Fruit fly (Drosophila melanogaster) whole organism, pupa: ENCODE results near the gene RpS26.

ENCODE experiments used
- CG10348 ChIP-seq: fragments of 200-800 bp; sonication (Bioruptor generic); IDR thresholded peaks from 2 replicates; pipeline ENCODE4 v1.3.6; 2022; ENCODE audit warnings: missing biosample characterization, missing genetic modification characterization
- CG12605 ChIP-seq: fragments of 200-800 bp; sonication (Bioruptor generic); IDR thresholded peaks from 2 replicates; pipeline ENCODE4 v1.3.6; 2022; ENCODE audit warnings: missing biosample characterization, missing genetic modification characterization
- CG13204 ChIP-seq: fragments of 200-800 bp; sonication (Bioruptor generic); optimal IDR thresholded peaks from 2 replicates; lab custom pipeline; 2018; ENCODE audit warnings: missing biosample characterization, mild to moderate bottlenecking, missing genetic modification characterization, moderate library complexity
- CG14655 ChIP-seq: fragments of 200-800 bp; sonication (Bioruptor generic); optimal IDR thresholded peaks from 3 replicates; lab custom pipeline; 2017; ENCODE audit warnings: mild to moderate bottlenecking, missing biosample characterization, missing genetic modification reagents, missing genetic modification characterization
- CG15710 ChIP-seq: fragments of 200-800 bp; sonication (Bioruptor generic); optimal IDR thresholded peaks from 2 replicates; lab custom pipeline; 2018; ENCODE audit warnings: missing biosample characterization, mild to moderate bottlenecking, missing genetic modification characterization, moderate library complexity
- CG17806 ChIP-seq: fragments of 200-800 bp; sonication (Bioruptor generic); optimal IDR thresholded peaks from 2 replicates; lab custom pipeline; 2018; ENCODE audit warnings: missing biosample characterization, mild to moderate bottlenecking, missing genetic modification characterization, moderate library complexity
- CG32121 ChIP-seq: fragments of 200-800 bp; sonication (Bioruptor generic); IDR thresholded peaks from 2 replicates; pipeline ENCODE4 v1.3.6; 2022; ENCODE audit warnings: missing biosample characterization, missing genetic modification characterization
- CG34367 ChIP-seq: fragments of 200-800 bp; sonication (Bioruptor generic); optimal IDR thresholded peaks from 2 replicates; lab custom pipeline; 2018; ENCODE audit warnings: missing biosample characterization, mild to moderate bottlenecking, missing genetic modification characterization
- CG4496 ChIP-seq: fragments of 200-800 bp; sonication (Bioruptor generic); IDR thresholded peaks from 3 replicates; pipeline ENCODE4 v1.3.6; 2022; ENCODE audit warnings: missing biosample characterization, missing genetic modification characterization
- CG8159 ChIP-seq: fragments of 200-800 bp; sonication (Bioruptor generic); optimal IDR thresholded peaks from 3 replicates; lab custom pipeline; 2018; ENCODE audit warnings: missing biosample characterization, mild to moderate bottlenecking, missing genetic modification characterization, moderate library complexity
- CG8301 ChIP-seq: fragments of 200-800 bp; sonication (Bioruptor generic); optimal IDR thresholded peaks from 2 replicates; lab custom pipeline; 2018; ENCODE audit warnings: missing biosample characterization, mild to moderate bottlenecking, missing genetic modification characterization
- CG9948 ChIP-seq: fragments of 200-800 bp; sonication (Bioruptor generic); optimal IDR thresholded peaks from 2 replicates; lab custom pipeline; 2018; ENCODE audit warnings: missing biosample characterization, mild to moderate bottlenecking, missing genetic modification characterization, moderate library complexity
- D1 ChIP-seq: fragments of 200-800 bp; sonication (Bioruptor generic); optimal IDR thresholded peaks from 2 replicates; lab custom pipeline; 2018; ENCODE audit warnings: missing biosample characterization, mild to moderate bottlenecking, missing genetic modification characterization, moderate library complexity
- EcR ChIP-seq: fragments of 200-800 bp; sonication (Bioruptor generic); optimal IDR thresholded peaks from 3 replicates; lab custom pipeline; 2019; ENCODE audit warnings: missing biosample characterization, missing genetic modification characterization, mild to moderate bottlenecking, moderate library complexity, missing genetic modification reagents
- Ets98B ChIP-seq: fragments of 200-800 bp; sonication (Bioruptor generic); IDR thresholded peaks from 2 replicates; pipeline ENCODE4 v1.3.6; 2022; ENCODE audit warnings: missing biosample characterization, missing genetic modification characterization
- Pif1A ChIP-seq: fragments of 200-800 bp; sonication (Bioruptor generic); optimal IDR thresholded peaks from 3 replicates; lab custom pipeline; 2016; ENCODE audit warnings: missing biosample characterization, missing genetic modification characterization
- Pif1B ChIP-seq: fragments of 200-800 bp; sonication (Bioruptor generic); optimal IDR thresholded peaks from 3 replicates; lab custom pipeline; 2016; ENCODE audit warnings: missing biosample characterization, missing genetic modification characterization
- Snoo ChIP-seq: fragments of 200-800 bp; sonication (Bioruptor generic); optimal IDR thresholded peaks from 3 replicates; lab custom pipeline; 2017; ENCODE audit warnings: missing biosample characterization, mild to moderate bottlenecking, missing genetic modification characterization, inconsistent platforms
- fd96Ca ChIP-seq: fragments of 200-800 bp; sonication (Bioruptor generic); IDR thresholded peaks from 3 replicates; pipeline ENCODE4 v1.3.6; 2022; ENCODE audit warnings: missing biosample characterization, missing genetic modification characterization
- gl ChIP-seq: fragments of 200-800 bp; sonication (Bioruptor generic); optimal IDR thresholded peaks from 2 replicates; lab custom pipeline; 2018; ENCODE audit warnings: missing biosample characterization, mild to moderate bottlenecking, missing genetic modification characterization
- rn ChIP-seq: fragments of 200-800 bp; sonication (Bioruptor generic); IDR thresholded peaks from 2 replicates; pipeline ENCODE4 v1.3.6; 2022; ENCODE audit warnings: missing biosample characterization, missing genetic modification characterization

Gene RpS26

dm6 chr2L:18482170-18482569, 39.1 kb upstream of the RpS26 start:
- no peak for TF ChIP-seq CG13204 (GFP tag; lab: Kevin White, UChicago)
- TF ChIP-seq Snoo: no peak
- TF ChIP-seq CG10348 (GFP tag; lab: Robert Waterston, UW): no peak
- TF ChIP-seq D1 (tag; lab: Kevin White, UChicago): peak; percentile 74
- 0 out of 2 replicates have a peak, but pooled peaks have one; percentile 28 for TF ChIP-seq Ets98B
- TF ChIP-seq EcR (GFP tag; lab: Kevin White, UChicago): no peak
- peak; percentile 18; the same call in 1 of the 2 replicates for TF ChIP-seq CG32121 (GFP tag; lab: Robert Waterston, UW)
- TF ChIP-seq CG34367 (tag; lab: Kevin White, UChicago): peak; percentile 57
- TF ChIP-seq CG14655 (GFP tag; lab: Kevin White, UChicago): peak; percentile 83
- TF ChIP-seq CG17806: peak; percentile 77
- TF ChIP-seq CG8301 (tag; lab: Kevin White, UChicago): peak; percentile 59
- no peak for TF ChIP-seq rn (GFP tag; lab: Robert Waterston, UW)
- peak; percentile 31 for TF ChIP-seq Pif1B (GFP tag; lab: Kevin White, UChicago)
- no peak for TF ChIP-seq fd96Ca (GFP tag; lab: Robert Waterston, UW)
- peak; percentile 87 for TF ChIP-seq CG9948 (tag; lab: Kevin White, UChicago)
- 0 out of 2 replicates have a peak, but pooled peaks have one; percentile 19 for TF ChIP-seq CG12605 (GFP tag; lab: Robert Waterston, UW)
- TF ChIP-seq CG8159 (tag; lab: Kevin White, UChicago): peak; percentile 84
- TF ChIP-seq CG4496 (GFP tag; lab: Robert Waterston, UW): 0 out of 3 replicates have a peak, but pooled peaks have one; percentile 24
- peak; percentile 71 for TF ChIP-seq CG15710 (tag; lab: Kevin White, UChicago)
- TF ChIP-seq Pif1A (GFP tag; lab: Kevin White, UChicago): peak; percentile 49
- TF ChIP-seq gl (tag; lab: Kevin White, UChicago): no peak

dm6 chr2L:18481746-18482145, 38.7 kb upstream of the RpS26 start:
- TF ChIP-seq CG13204 (GFP tag; lab: Kevin White, UChicago) (peak; percentile 60), CG32121 (GFP tag; lab: Robert Waterston, UW) (no peak), EcR (GFP tag; lab: Kevin White, UChicago) (peak; percentile 70), CG34367 (tag; lab: Kevin White, UChicago) (no peak)

dm6 chr2L:18481064-18481463, 38.0 kb upstream of the RpS26 start:
- TF ChIP-seq D1 (tag; lab: Kevin White, UChicago) (no peak), Snoo (no peak), Pif1A (GFP tag; lab: Kevin White, UChicago) (no peak), CG8301 (tag; lab: Kevin White, UChicago) (no peak), CG12605 (GFP tag; lab: Robert Waterston, UW) (no peak), CG13204 (GFP tag; lab: Kevin White, UChicago) (no peak), CG14655 (GFP tag; lab: Kevin White, UChicago) (no peak), gl (tag; lab: Kevin White, UChicago) (no peak), CG8159 (tag; lab: Kevin White, UChicago) (no peak), CG10348 (GFP tag; lab: Robert Waterston, UW) (no peak), Pif1B (GFP tag; lab: Kevin White, UChicago) (no peak), CG9948 (tag; lab: Kevin White, UChicago) (no peak)

- TF ChIP-seq CG32121 (GFP tag; lab: Robert Waterston, UW) (no peak), EcR (GFP tag; lab: Kevin White, UChicago) (peak; percentile 73), CG8301 (tag; lab: Kevin White, UChicago) (no peak), CG14655 (GFP tag; lab: Kevin White, UChicago) (no peak), CG15710 (tag; lab: Kevin White, UChicago) (no peak), Snoo (no peak)
Measured at dm6 chr2L:18480326-18481028, 37.4 kb upstream of the RpS26 start.

- TF ChIP-seq Snoo: no peak
- peak; percentile 7 for TF ChIP-seq EcR (GFP tag; lab: Kevin White, UChicago)
- TF ChIP-seq fd96Ca (GFP tag; lab: Robert Waterston, UW): no peak
- TF ChIP-seq CG12605 (GFP tag; lab: Robert Waterston, UW): no peak
- no peak for TF ChIP-seq Pif1A (GFP tag; lab: Kevin White, UChicago)
- TF ChIP-seq CG32121 (GFP tag; lab: Robert Waterston, UW): no peak
- no peak for TF ChIP-seq CG15710 (tag; lab: Kevin White, UChicago)
- TF ChIP-seq CG4496 (GFP tag; lab: Robert Waterston, UW): 0 out of 3 replicates have a peak, but pooled peaks have one; percentile 25
- TF ChIP-seq D1 (tag; lab: Kevin White, UChicago): no peak
- TF ChIP-seq CG17806: no peak
- no peak for TF ChIP-seq CG13204 (GFP tag; lab: Kevin White, UChicago)
- TF ChIP-seq rn (GFP tag; lab: Robert Waterston, UW): no peak
Measured at dm6 chr2L:18479177-18479521, 36.1 kb upstream of the RpS26 start.
